Fruit fly (Drosophila melanogaster) whole organism, embryonic: ENCODE data around the gene CG34163.

Experiments
- Atf-2 ChIP-seq: fragments of 200-800 bp; sonication (Bioruptor generic); optimal IDR thresholded peaks from 2 replicates; lab custom pipeline; 2016; ENCODE audit warnings: missing biosample characterization, missing genetic modification characterization
- Atf3 ChIP-seq: fragments of 200-800 bp; sonication (Bioruptor generic); optimal IDR thresholded peaks from 3 replicates; lab custom pipeline; 2016; ENCODE audit warnings: missing biosample characterization, missing genetic modification characterization
- Awh ChIP-seq: fragments of 200-800 bp; sonication (Bioruptor generic); IDR thresholded peaks from 2 replicates; pipeline ENCODE4, ENCODE4 v1.3.6; 2022; ENCODE audit warnings: missing biosample characterization, missing genetic modification characterization
- B-H1 ChIP-seq: fragments of 200-800 bp; sonication (Bioruptor generic); IDR thresholded peaks from 3 replicates; pipeline ENCODE4 v1.3.6; 2022; ENCODE audit warnings: missing biosample characterization, missing genetic modification characterization
- CG12236 ChIP-seq: fragments of 200-800 bp; sonication (Bioruptor generic); optimal IDR thresholded peaks from 2 replicates; lab custom pipeline; 2016; ENCODE audit warnings: missing biosample characterization, missing genetic modification characterization
- CG12659 ChIP-seq: fragments of 200-800 bp; sonication (Bioruptor generic); optimal IDR thresholded peaks from 3 replicates; lab custom pipeline; 2017; ENCODE audit warnings: mild to moderate bottlenecking, missing biosample characterization, missing genetic modification reagents, missing genetic modification characterization
- CG13123 ChIP-seq: fragments of 200-800 bp; sonication (Bioruptor generic); optimal IDR thresholded peaks from 2 replicates; lab custom pipeline; 2016; ENCODE audit warnings: missing biosample characterization, missing genetic modification characterization
- CG13775 ChIP-seq: fragments of 200-800 bp; sonication (Bioruptor generic); optimal IDR thresholded peaks from 3 replicates; lab custom pipeline; 2017; ENCODE audit warnings: missing biosample characterization, mild to moderate bottlenecking, missing genetic modification characterization
- CG15073 ChIP-seq: fragments of 200-800 bp; sonication (Bioruptor generic); optimal IDR thresholded peaks from 2 replicates; lab custom pipeline; 2016; ENCODE audit warnings: missing biosample characterization, missing genetic modification characterization
- CG1529 ChIP-seq: fragments of 200-800 bp; sonication (Bioruptor generic); optimal IDR thresholded peaks from 3 replicates; lab custom pipeline; 2018; ENCODE audit warnings: missing biosample characterization, missing genetic modification characterization
- CG15479 ChIP-seq: fragments of 200-800 bp; sonication (Bioruptor generic); optimal IDR thresholded peaks from 3 replicates; lab custom pipeline; 2019; ENCODE audit warnings: missing biosample characterization, mild to moderate bottlenecking, missing genetic modification characterization, moderate library complexity
- CG15696 ChIP-seq: fragments of 200-800 bp; sonication (Bioruptor generic); optimal IDR thresholded peaks from 2 replicates; lab custom pipeline; 2019; ENCODE audit warnings: missing biosample characterization, mild to moderate bottlenecking, missing genetic modification characterization, moderate library complexity
- CG17359 ChIP-seq: fragments of 200-800 bp; sonication (Bioruptor generic); optimal IDR thresholded peaks from 3 replicates; lab custom pipeline; 2018; ENCODE audit warnings: missing biosample characterization, mild to moderate bottlenecking, missing genetic modification characterization, moderate library complexity
- CG31224 ChIP-seq: fragments of 200-800 bp; sonication (Bioruptor generic); IDR thresholded peaks from 2 replicates; pipeline ENCODE4 v1.3.6; 2022; ENCODE audit warnings: missing biosample characterization, missing genetic modification characterization
- CG32772 ChIP-seq: fragments of 200-800 bp; sonication (Bioruptor generic); IDR thresholded peaks from 2 replicates; pipeline ENCODE4 v1.3.6; 2022; ENCODE audit warnings: missing biosample characterization, missing genetic modification characterization
- CG4404 ChIP-seq: fragments of 200-800 bp; sonication (Bioruptor generic); IDR thresholded peaks from 2 replicates; pipeline ENCODE4 v1.3.6; 2022; ENCODE audit warnings: missing biosample characterization, missing genetic modification characterization
- CG5953 ChIP-seq: fragments of 200-800 bp; sonication (Bioruptor generic); IDR thresholded peaks from 2 replicates; pipeline ENCODE4 v1.3.6; 2022; ENCODE audit warnings: missing biosample characterization, missing genetic modification characterization
- CG7271 ChIP-seq: fragments of 200-800 bp; sonication (Bioruptor generic); optimal IDR thresholded peaks from 2 replicates; lab custom pipeline; 2018; ENCODE audit warnings: missing biosample characterization, mild to moderate bottlenecking, missing genetic modification characterization, moderate library complexity
- CG7357 ChIP-seq: fragments of 200-800 bp; sonication (Bioruptor generic); IDR thresholded peaks from 3 replicates; pipeline ENCODE4 v1.3.6; 2022; ENCODE audit warnings: missing biosample characterization, missing genetic modification characterization
- CG7987 ChIP-seq: fragments of 200-800 bp; sonication (Bioruptor generic); optimal IDR thresholded peaks from 2 replicates; lab custom pipeline; 2018; ENCODE audit warnings: missing biosample characterization, mild to moderate bottlenecking, missing genetic modification characterization, moderate library complexity
- CG8089 ChIP-seq: fragments of 200-800 bp; sonication (Bioruptor generic); optimal IDR thresholded peaks from 3 replicates; lab custom pipeline; 2016; ENCODE audit warnings: missing biosample characterization, missing genetic modification characterization
- CG8290 ChIP-seq, 3 experiments: fragments of 200-800 bp; sonication (Bioruptor generic); optimal IDR thresholded peaks; 2 replicates each; lab custom pipeline; 2016 to 2019; ENCODE audit warnings: missing biosample characterization in 3 of 3, missing genetic modification characterization in 3 of 3, mild to moderate bottlenecking in 2 of 3, moderate library complexity in 1 of 3
- CG9215 ChIP-seq: fragments of 200-800 bp; sonication (Bioruptor generic); IDR thresholded peaks from 2 replicates; pipeline ENCODE4 v1.3.6; 2022; ENCODE audit warnings: missing biosample characterization, missing genetic modification characterization
- CG9727 ChIP-seq: fragments of 200-800 bp; sonication (Bioruptor generic); optimal IDR thresholded peaks from 3 replicates; lab custom pipeline; 2017; ENCODE audit warnings: missing biosample characterization, mild to moderate bottlenecking, missing genetic modification characterization
- Chrac-16 ChIP-seq: fragments of 200-800 bp; sonication (Bioruptor generic); optimal IDR thresholded peaks from 3 replicates; lab custom pipeline; 2016; ENCODE audit warnings: missing biosample characterization, missing genetic modification characterization
- D19B ChIP-seq: fragments of 200-800 bp; sonication (Bioruptor generic); optimal IDR thresholded peaks from 2 replicates; lab custom pipeline; 2017; ENCODE audit warnings: missing biosample characterization, mild to moderate bottlenecking, missing genetic modification characterization
- Dfd ChIP-seq, 2 experiments: fragments of >200 bp; optimal IDR thresholded peaks; 2 replicates each; lab custom pipeline; 2017; ENCODE audit warnings: missing biosample characterization in 2 of 2, missing genetic modification characterization in 2 of 2
- Dref ChIP-seq: fragments of 200-800 bp; sonication (Bioruptor generic); IDR thresholded peaks from 2 replicates; pipeline ENCODE4 v1.3.6; 2022; ENCODE audit warnings: missing biosample characterization, missing genetic modification characterization
- Elba2 ChIP-seq: fragments of 200-800 bp; sonication (Bioruptor generic); optimal IDR thresholded peaks from 3 replicates; lab custom pipeline; 2016; ENCODE audit warnings: missing biosample characterization, missing genetic modification characterization
- GATAe ChIP-seq: fragments of 200-800 bp; sonication (Bioruptor generic); conservative IDR thresholded peaks from 2 replicates; pipeline ENCODE4 v1.3.6; 2022; ENCODE audit warnings: missing biosample characterization, missing genetic modification characterization
- Gsc ChIP-seq: fragments of 200-800 bp; sonication (Bioruptor generic); IDR thresholded peaks from 2 replicates; pipeline ENCODE4 v1.3.6; 2022; ENCODE audit warnings: missing biosample characterization, missing genetic modification characterization
- H15 ChIP-seq: fragments of 200-800 bp; sonication (Bioruptor generic); IDR thresholded peaks from 3 replicates; pipeline ENCODE4 v1.3.6; 2022; ENCODE audit warnings: missing biosample characterization, missing genetic modification characterization
- Lhr ChIP-seq: fragments of 200-800 bp; sonication (Bioruptor generic); optimal IDR thresholded peaks from 3 replicates; lab custom pipeline; 2017; ENCODE audit warnings: mild to moderate bottlenecking, missing biosample characterization, missing genetic modification reagents, missing genetic modification characterization
- Lim3 ChIP-seq: fragments of 200-800 bp; sonication (Bioruptor generic); IDR thresholded peaks from 2 replicates; pipeline ENCODE4 v1.3.6; 2022; ENCODE audit warnings: missing biosample characterization, missing genetic modification characterization
- Myb ChIP-seq: fragments of 200-800 bp; sonication (Bioruptor generic); optimal IDR thresholded peaks from 2 replicates; lab custom pipeline; 2016; ENCODE audit warnings: missing biosample characterization, missing genetic modification characterization
- Sry-β ChIP-seq: fragments of 200-800 bp; sonication (Bioruptor generic); optimal IDR thresholded peaks from 2 replicates; lab custom pipeline; 2018; ENCODE audit warnings: missing biosample characterization, mild to moderate bottlenecking, missing genetic modification characterization, moderate library complexity
- Xrp1 ChIP-seq: fragments of 200-800 bp; sonication (Bioruptor generic); IDR thresholded peaks from 2 replicates; pipeline ENCODE4 v1.3.6; 2022; ENCODE audit warnings: missing biosample characterization, missing genetic modification characterization
- ac ChIP-seq: fragments of 200-800 bp; sonication (Bioruptor generic); optimal IDR thresholded peaks from 3 replicates; lab custom pipeline; 2017; ENCODE audit warnings: missing biosample characterization, mild to moderate bottlenecking, missing genetic modification characterization
- cas ChIP-seq: fragments of 200-800 bp; sonication (Bioruptor generic); IDR thresholded peaks from 2 replicates; pipeline ENCODE4 v1.3.6; 2022; ENCODE audit warnings: missing biosample characterization, missing genetic modification characterization
- cg ChIP-seq: fragments of 200-800 bp; sonication (Bioruptor generic); optimal IDR thresholded peaks from 3 replicates; lab custom pipeline; 2019; ENCODE audit warnings: missing biosample characterization, mild to moderate bottlenecking, missing genetic modification characterization, moderate library complexity
- chif ChIP-seq, 2 experiments: fragments of 200-800 bp; sonication (Bioruptor generic); optimal IDR thresholded peaks; 3 replicates each; lab custom pipeline; 2016; ENCODE audit warnings: missing biosample characterization in 2 of 2, missing genetic modification characterization in 2 of 2
- emc ChIP-seq: fragments of 200-800 bp; sonication (Bioruptor generic); optimal IDR thresholded peaks from 2 replicates; lab custom pipeline; 2016; ENCODE audit warnings: missing biosample characterization, missing genetic modification characterization
- esg ChIP-seq: fragments of 200-800 bp; sonication (Bioruptor generic); conservative IDR thresholded peaks from 2 replicates; pipeline ENCODE4 v1.3.6; 2022; ENCODE audit warnings: missing biosample characterization, missing genetic modification characterization
- fd3F ChIP-seq: fragments of 200-800 bp; sonication (Bioruptor generic); optimal IDR thresholded peaks from 2 replicates; lab custom pipeline; 2018; ENCODE audit warnings: missing biosample characterization, mild to moderate bottlenecking, missing genetic modification characterization, moderate library complexity
- fru ChIP-seq: fragments of >200 bp; optimal IDR thresholded peaks from 2 replicates; lab custom pipeline; 2017
- lola ChIP-seq, 3 experiments: fragments of >200 bp in 2 of 3; fragments of 200-800 bp in 1 of 3; sonication (Bioruptor generic) in 1 of 3; optimal IDR thresholded peaks; 2 replicates each; lab custom pipeline; 2017 to 2019; ENCODE audit warnings: missing biosample characterization in 3 of 3, missing genetic modification characterization in 3 of 3, mild to moderate bottlenecking in 1 of 3, moderate library complexity in 1 of 3
- salm ChIP-seq: fragments of 200-800 bp; sonication (Bioruptor generic); optimal IDR thresholded peaks from 2 replicates; lab custom pipeline; 2018; ENCODE audit warnings: missing biosample characterization, mild to moderate bottlenecking, missing genetic modification characterization
- sens-2 ChIP-seq: fragments of 200-800 bp; sonication (Bioruptor generic); IDR thresholded peaks from 2 replicates; pipeline ENCODE4 v1.3.6; 2022; ENCODE audit warnings: missing biosample characterization, missing genetic modification characterization
- slp2 ChIP-seq: fragments of 200-800 bp; sonication (Bioruptor generic); optimal IDR thresholded peaks from 2 replicates; lab custom pipeline; 2016; ENCODE audit warnings: missing biosample characterization, missing genetic modification characterization
- tna ChIP-seq: fragments of 200-800 bp; sonication (Bioruptor generic); IDR thresholded peaks from 2 replicates; pipeline ENCODE4 v1.3.6; 2022; ENCODE audit warnings: missing biosample characterization, missing genetic modification characterization; ENCODE audit not compliant: partially characterized antibody
- z ChIP-seq: fragments of 200-800 bp; sonication (Bioruptor generic); IDR thresholded peaks from 3 replicates; pipeline ENCODE4 v1.3.6; 2022; ENCODE audit warnings: missing biosample characterization, missing genetic modification characterization

Gene CG34163

dm6 chr2L:11949917-11950316 is 38.2 kb upstream of the CG34163 start (continued):
- TF ChIP-seq emc = no peak
- peak; percentile 47 for TF ChIP-seq Chrac-16 (GFP tag; lab: Kevin White, UChicago)
- 0 out of 2 replicates have a peak, but pooled peaks have one; percentile 27 for TF ChIP-seq CG32772 (GFP tag; lab: Robert Waterston, UW)
- TF ChIP-seq CG8089 (GFP tag; lab: Kevin White, UChicago) = no peak
- TF ChIP-seq GATAe (GFP tag; lab: Robert Waterston, UW) = no peak
- TF ChIP-seq Elba2 = peak; percentile 37
- peak; percentile 42; the same call in 1 of the 2 replicates for TF ChIP-seq CG4404 (GFP tag; lab: Robert Waterston, UW)
- TF ChIP-seq CG31224 (GFP tag; lab: Robert Waterston, UW) = peak; percentile 38; the same call in 1 of the 2 replicates
- TF ChIP-seq ac (GFP tag; lab: Kevin White, UChicago) = no peak
- TF ChIP-seq D19B (GFP tag; lab: Kevin White, UChicago) = no peak
- no peak for TF ChIP-seq CG7357 (GFP tag; lab: Robert Waterston, UW)
- TF ChIP-seq CG7987 (GFP tag; lab: Kevin White, UChicago) = no peak
- TF ChIP-seq lola (GFP tag; optimal IDR thresholded peaks at IDR 0.05; lab: Kevin White, UChicago) = peak in 1 of 3 experiments; percentile 68
- no peak for TF ChIP-seq Dref (GFP tag; lab: Robert Waterston, UW)
- TF ChIP-seq CG1529 = peak; percentile 36
- TF ChIP-seq Awh (GFP tag; lab: Robert Waterston, UW) = no peak; the same call in 1 of the 2 replicates
- 0 out of 3 replicates have a peak, but pooled peaks have one; percentile 14 for TF ChIP-seq H15 (GFP tag; lab: Robert Waterston, UW)
- no peak for TF ChIP-seq cas (GFP tag; lab: Robert Waterston, UW)
- no peak for TF ChIP-seq z (GFP tag; lab: Robert Waterston, UW)
- peak; percentile 18 for TF ChIP-seq CG8290 (GFP tag; optimal IDR thresholded peaks at IDR 0.05; lab: Kevin White, UChicago)
- peak in 1 of 2 experiments; percentile 45 for TF ChIP-seq CG8290 (tag; optimal IDR thresholded peaks at IDR 0.05; lab: Kevin White, UChicago)
- TF ChIP-seq Xrp1 (GFP tag; lab: Robert Waterston, UW) = peak; percentile 62; the same call in 1 of the 2 replicates
- peak; percentile 22 for TF ChIP-seq CG13775 (GFP tag; lab: Kevin White, UChicago)
- TF ChIP-seq Lim3 (GFP tag; lab: Robert Waterston, UW) = no peak
- TF ChIP-seq CG9215 (GFP tag; lab: Robert Waterston, UW) = no peak
- TF ChIP-seq fd3F (GFP tag; lab: Kevin White, UChicago) = no peak
- peak; percentile 39 for TF ChIP-seq esg
- no peak for TF ChIP-seq cg (GFP tag; lab: Kevin White, UChicago)
- TF ChIP-seq Gsc (GFP tag; lab: Robert Waterston, UW) = no peak
- peak; percentile 51; the same call in 1 of the 2 replicates for TF ChIP-seq sens-2 (GFP tag; lab: Robert Waterston, UW)
- TF ChIP-seq tna (GFP tag; lab: Robert Waterston, UW) = no peak
- peak; percentile 9 for TF ChIP-seq Atf-2 (GFP tag; lab: Kevin White, UChicago)
- no peak for TF ChIP-seq Myb (GFP tag; lab: Kevin White, UChicago)
- TF ChIP-seq CG15479 = no peak
- TF ChIP-seq CG15073 (GFP tag; lab: Kevin White, UChicago) = no peak
- TF ChIP-seq CG5953 (GFP tag; lab: Robert Waterston, UW) = 0 out of 2 replicates have a peak, but pooled peaks have one; percentile 22
- no peak for TF ChIP-seq Sry-β (GFP tag; lab: Kevin White, UChicago)
- no peak for TF ChIP-seq CG12659 (GFP tag; lab: Kevin White, UChicago)
- TF ChIP-seq Dfd (GFP tag; optimal IDR thresholded peaks at IDR 0.05; lab: Kevin White, UChicago) = no peak
- peak; percentile 18 for TF ChIP-seq CG17359 (tag; lab: Kevin White, UChicago)
- no peak for TF ChIP-seq salm (tag; lab: Kevin White, UChicago)
- no peak for TF ChIP-seq slp2 (GFP tag; lab: Kevin White, UChicago)
- TF ChIP-seq fru (lab: Kevin White, UChicago) = no peak
- peak; percentile 57 to 72 for TF ChIP-seq chif (GFP tag; optimal IDR thresholded peaks at IDR 0.05; lab: Kevin White, UChicago)
- TF ChIP-seq CG15696 = peak; percentile 35
- TF ChIP-seq CG12236 = no peak
- no peak for TF ChIP-seq Lhr (GFP tag; lab: Kevin White, UChicago)
- TF ChIP-seq CG13123 (GFP tag; lab: Kevin White, UChicago) = no peak
- peak; percentile 31 for TF ChIP-seq CG9727 (GFP tag; lab: Kevin White, UChicago)
- TF ChIP-seq Atf3 (GFP tag; lab: Kevin White, UChicago) = no peak
- no peak for TF ChIP-seq B-H1 (GFP tag; lab: Robert Waterston, UW)
- no peak for TF ChIP-seq CG7271
